Worm (Caenorhabditis elegans) whole organism, L4 larva: ENCODE data around the gene C25D7.10.

Experiments used
- D1046.2 ChIP-seq: fragments of 200-800 bp; sonication (Bioruptor generic); IDR thresholded peaks from 2 replicates; pipeline ENCODE4 v1.3.6; 2022; ENCODE audit warnings: missing genetic modification characterization, missing compliant biosample characterization
- F10B5.3 ChIP-seq: sonication (generic microtip); optimal IDR thresholded peaks from 2 replicates; lab custom pipeline; 2016; ENCODE audit warnings: mild to moderate bottlenecking, missing genetic modification characterization, missing compliant biosample characterization
- F26F4.8 ChIP-seq: fragments of 200-800 bp; sonication (Bioruptor generic); conservative IDR thresholded peaks from 2 replicates; pipeline ENCODE4 v1.3.6; 2022; ENCODE audit warnings: missing genetic modification characterization, missing compliant biosample characterization
- F37D6.2 ChIP-seq: sonication (generic microtip); optimal IDR thresholded peaks from 2 replicates; lab custom pipeline; 2016; ENCODE audit warnings: mild to moderate bottlenecking, missing genetic modification characterization, missing compliant biosample characterization
- F49E8.2 ChIP-seq: sonication (generic microtip); optimal IDR thresholded peaks from 2 replicates; lab custom pipeline; 2016; ENCODE audit warnings: missing compliant biosample characterization, mild to moderate bottlenecking, missing genetic modification characterization, borderline replicate concordance
- T20F7.1 ChIP-seq: fragments of 200-800 bp; sonication (Bioruptor generic); optimal IDR thresholded peaks from 2 replicates; lab custom pipeline; 2018; ENCODE audit warnings: mild to moderate bottlenecking, missing genetic modification characterization, missing compliant biosample characterization
- Y105C5A.15 ChIP-seq: fragments of 200-800 bp; sonication (Bioruptor generic); IDR thresholded peaks from 2 replicates; pipeline ENCODE4 v1.3.6; 2022; ENCODE audit warnings: missing genetic modification characterization, missing compliant biosample characterization
- Y48G9A.11 ChIP-seq: fragments of 200-800 bp; sonication (Bioruptor generic); IDR thresholded peaks from 2 replicates; pipeline ENCODE4 v1.3.6; 2022; ENCODE audit warnings: missing genetic modification reagents, missing genetic modification characterization, missing compliant biosample characterization
- ZK546.5 ChIP-seq, 2 experiments: sonication (generic microtip); optimal IDR thresholded peaks; 2 replicates each; lab custom pipeline; 2017; ENCODE audit warnings: missing biosample characterization in 2 of 2, missing genetic modification characterization in 2 of 2
- ama-1 ChIP-seq: fragments of 150-350 bp; optimal IDR thresholded peaks from 2 replicates; lab custom pipeline; 2014; ENCODE audit warnings: inconsistent platforms, mixed read lengths
- arid-1 ChIP-seq: fragments of 200-800 bp; sonication (Bioruptor generic); conservative IDR thresholded peaks from 2 replicates; pipeline ENCODE4 v1.3.6; 2022; ENCODE audit warnings: missing genetic modification reagents, missing genetic modification characterization, missing compliant biosample characterization
- attf-4 ChIP-seq: sonication (generic microtip); optimal IDR thresholded peaks from 3 replicates; lab custom pipeline; 2017; ENCODE audit warnings: missing biosample characterization, missing genetic modification characterization
- ceh-32 ChIP-seq: sonication (generic microtip); optimal IDR thresholded peaks from 2 replicates; lab custom pipeline; 2016; ENCODE audit warnings: mild to moderate bottlenecking, missing genetic modification characterization, missing compliant biosample characterization; ENCODE audit not compliant: poor library complexity
- ceh-44 ChIP-seq: fragments of 200-800 bp; sonication (Bioruptor generic); IDR thresholded peaks from 2 replicates; pipeline ENCODE4 v1.3.6; 2022; ENCODE audit warnings: missing genetic modification reagents, missing genetic modification characterization, missing compliant biosample characterization
- ceh-82 ChIP-seq: sonication (generic microtip); optimal IDR thresholded peaks from 2 replicates; lab custom pipeline; 2017; ENCODE audit warnings: missing biosample characterization, missing genetic modification characterization
- cey-2 ChIP-seq: sonication (generic microtip); optimal IDR thresholded peaks from 3 replicates; lab custom pipeline; 2017; ENCODE audit warnings: missing genetic modification characterization, mild to moderate bottlenecking, missing compliant biosample characterization, antibody characterized with exemption, borderline replicate concordance; ENCODE audit not compliant: insufficient read depth
- daf-8 ChIP-seq: fragments of 200-800 bp; sonication (Bioruptor generic); IDR thresholded peaks from 2 replicates; pipeline ENCODE4 v1.3.6; 2022; ENCODE audit warnings: missing genetic modification characterization, missing compliant biosample characterization
- dmd-6 ChIP-seq: fragments of 200-800 bp; sonication (Bioruptor generic); IDR thresholded peaks from 2 replicates; pipeline ENCODE4 v1.3.6; 2022; ENCODE audit warnings: missing genetic modification reagents, missing genetic modification characterization, missing compliant biosample characterization
- dmd-9 ChIP-seq: fragments of 200-800 bp; sonication (Bioruptor generic); IDR thresholded peaks from 2 replicates; pipeline ENCODE4 v1.3.6; 2022; ENCODE audit warnings: missing genetic modification reagents, missing genetic modification characterization, missing compliant biosample characterization
- dpl-1 ChIP-seq: fragments of 150-350 bp; optimal IDR thresholded peaks from 2 replicates; lab custom pipeline; 2014; ENCODE audit warnings: missing biosample characterization, missing genetic modification reagents, missing genetic modification characterization
- egl-43 ChIP-seq: fragments of 200-800 bp; sonication (Bioruptor generic); IDR thresholded peaks from 2 replicates; pipeline ENCODE4 v1.3.6; 2022; ENCODE audit warnings: missing genetic modification reagents, missing genetic modification characterization, missing compliant biosample characterization
- hmg-1.1 ChIP-seq: fragments of 200-800 bp; sonication (Bioruptor generic); IDR thresholded peaks from 2 replicates; pipeline ENCODE4 v1.3.6; 2022; ENCODE audit warnings: missing genetic modification reagents, missing genetic modification characterization, missing compliant biosample characterization
- lim-7 ChIP-seq: fragments of 200-800 bp; sonication (Bioruptor generic); IDR thresholded peaks from 2 replicates; pipeline ENCODE4 v1.3.6; 2022; ENCODE audit warnings: missing genetic modification characterization, missing compliant biosample characterization
- lin-13 ChIP-seq: fragments of 150-350 bp; optimal IDR thresholded peaks from 2 replicates; lab custom pipeline; 2014; ENCODE audit warnings: missing biosample characterization, missing genetic modification reagents, missing genetic modification characterization
- lir-3 ChIP-seq: sonication (generic microtip); optimal IDR thresholded peaks from 2 replicates; lab custom pipeline; 2016; ENCODE audit warnings: mild to moderate bottlenecking, missing genetic modification characterization, missing compliant biosample characterization
- lsy-2 ChIP-seq, 2 experiments: fragments of 150-350 bp in 1 of 2; sonication (generic microtip) in 1 of 2; optimal IDR thresholded peaks; 2 replicates each; lab custom pipeline; 2014 to 2017; ENCODE audit warnings: missing biosample characterization in 2 of 2, missing genetic modification characterization in 2 of 2
- madf-9 ChIP-seq: fragments of 200-800 bp; sonication (Bioruptor generic); conservative IDR thresholded peaks from 2 replicates; pipeline ENCODE4 v1.3.6; 2022; ENCODE audit warnings: missing genetic modification reagents, missing genetic modification characterization, missing compliant biosample characterization
- mdl-1 ChIP-seq, 2 experiments: fragments of 150-350 bp in 1 of 2; sonication (generic microtip) in 1 of 2; optimal IDR thresholded peaks; 2 replicates each; lab custom pipeline; 2014 to 2017; ENCODE audit warnings: missing biosample characterization in 2 of 2, missing genetic modification characterization in 2 of 2
- mdt-29 ChIP-seq: fragments of 200-800 bp; sonication (Bioruptor generic); IDR thresholded peaks from 2 replicates; pipeline ENCODE4 v1.3.6; 2022; ENCODE audit warnings: missing genetic modification reagents, missing genetic modification characterization, missing compliant biosample characterization
- mep-1 ChIP-seq: fragments of 150-350 bp; sonication (generic microtip); optimal IDR thresholded peaks from 3 replicates; lab custom pipeline; 2014; ENCODE audit warnings: missing biosample characterization, missing genetic modification characterization
- nhr-102 ChIP-seq: sonication (generic microtip); optimal IDR thresholded peaks from 2 replicates; lab custom pipeline; 2016; ENCODE audit warnings: mild to moderate bottlenecking, missing genetic modification characterization, moderate library complexity, missing compliant biosample characterization
- nhr-11 ChIP-seq: fragments of 150-350 bp; optimal IDR thresholded peaks from 2 replicates; lab custom pipeline; 2014; ENCODE audit warnings: missing biosample characterization, missing genetic modification characterization
- nhr-41 ChIP-seq: fragments of 200-800 bp; sonication (Bioruptor generic); IDR thresholded peaks from 2 replicates; pipeline ENCODE4 v1.3.6; 2022; ENCODE audit warnings: missing genetic modification reagents, missing genetic modification characterization, missing compliant biosample characterization
- nhr-6 ChIP-seq: fragments of 150-350 bp; optimal IDR thresholded peaks from 2 replicates; lab custom pipeline; 2014; ENCODE audit warnings: missing biosample characterization, missing genetic modification characterization
- rbr-2 ChIP-seq: sonication (generic microtip); optimal IDR thresholded peaks from 2 replicates; lab custom pipeline; 2016; ENCODE audit warnings: missing genotype, missing genetic modification characterization, missing compliant biosample characterization
- sdz-12 ChIP-seq: fragments of 200-800 bp; sonication (Bioruptor generic); optimal IDR thresholded peaks from 2 replicates; lab custom pipeline; 2018; ENCODE audit warnings: mild to moderate bottlenecking, missing genetic modification characterization, missing compliant biosample characterization
- skn-1 ChIP-seq: fragments of 150-350 bp; optimal IDR thresholded peaks from 2 replicates; lab custom pipeline; 2014; ENCODE audit warnings: missing biosample characterization, missing genetic modification characterization
- spr-3 ChIP-seq: fragments of 200-800 bp; sonication (Bioruptor generic); optimal IDR thresholded peaks from 2 replicates; lab custom pipeline; 2018; ENCODE audit warnings: mild to moderate bottlenecking, missing genetic modification characterization, missing compliant biosample characterization
- tag-97 ChIP-seq: fragments of 200-800 bp; sonication (Bioruptor generic); IDR thresholded peaks from 2 replicates; pipeline ENCODE4 v1.3.6; 2022; ENCODE audit warnings: missing genetic modification characterization, missing compliant biosample characterization
- unc-62 ChIP-seq, 3 experiments: fragments of 150-350 bp in 1 of 3; sonication (generic microtip); optimal IDR thresholded peaks in 2 of 3; peaks in 1 of 3; 1 replicate in 1 of 3; 2 replicates in 2 of 3; lab custom pipeline; 2014 to 2017; ENCODE audit warnings: missing biosample characterization in 3 of 3, missing genetic modification characterization in 3 of 3, missing genetic modification reagents in 3 of 3, missing genotype in 1 of 3
- vab-7 ChIP-seq: fragments of 200-800 bp; sonication (Bioruptor generic); IDR thresholded peaks from 2 replicates; pipeline ENCODE4 v1.3.6; 2022; ENCODE audit warnings: missing genetic modification reagents, missing genetic modification characterization, missing compliant biosample characterization
- zip-11 ChIP-seq: fragments of 200-800 bp; sonication (Bioruptor generic); IDR thresholded peaks from 2 replicates; pipeline ENCODE4 v1.3.6; 2022; ENCODE audit warnings: missing genetic modification characterization, missing compliant biosample characterization
- zip-2 ChIP-seq: fragments of 150-350 bp; optimal IDR thresholded peaks from 2 replicates; lab custom pipeline; 2014; ENCODE audit warnings: missing biosample characterization, missing genetic modification characterization
- ztf-11 ChIP-seq: fragments of 150-350 bp; optimal IDR thresholded peaks from 2 replicates; lab custom pipeline; 2014; ENCODE audit warnings: missing biosample characterization, missing genetic modification characterization
- ztf-7 ChIP-seq: fragments of 150-350 bp; optimal IDR thresholded peaks from 2 replicates; lab custom pipeline; 2014; ENCODE audit warnings: missing biosample characterization, missing genetic modification characterization

The C25D7.10 gene

DNA sequence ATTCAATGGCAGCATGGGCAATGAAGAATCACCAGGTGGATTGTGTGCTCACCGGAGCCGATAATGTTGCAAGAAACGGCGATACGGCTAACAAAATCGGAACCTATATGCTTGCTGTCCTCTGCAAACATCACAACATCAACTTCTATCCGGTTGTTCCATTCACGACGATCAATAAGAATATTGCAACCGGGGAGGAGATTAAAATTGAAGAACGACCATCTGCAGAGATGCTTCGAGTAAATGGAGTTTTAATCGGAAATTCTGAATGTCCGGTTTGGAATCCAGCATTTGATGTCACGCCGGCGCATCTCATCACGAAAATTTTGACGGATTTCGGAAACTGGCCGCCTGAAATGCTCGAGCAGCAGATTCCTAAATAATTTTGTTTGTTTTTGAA, 16.4 kb downstream of the C25D7.10 start (continued):
- TF ChIP-seq zip-11 (GFP tag; lab: Robert Waterston, UW) = no peak
- TF ChIP-seq dmd-6 (GFP tag; lab: Robert Waterston, UW) = no peak
- peak; percentile 58; the same call in 1 of the 2 replicates for TF ChIP-seq Y48G9A.11 (GFP tag; lab: Robert Waterston, UW)
- no peak for TF ChIP-seq zip-2 (tag; lab: Kevin White, UChicago)
- TF ChIP-seq ceh-82 (tag; lab: Kevin White, UChicago) = no peak
- peak; percentile 47; the same call in 1 of the 2 replicates for TF ChIP-seq egl-43 (GFP tag; lab: Robert Waterston, UW)
- TF ChIP-seq lim-7 = no peak
- no peak for TF ChIP-seq vab-7 (GFP tag; lab: Robert Waterston, UW)
- no peak for TF ChIP-seq dpl-1 (GFP tag; lab: Kevin White, UChicago)
- no peak for TF ChIP-seq cey-2 (tag; lab: Kevin White, UChicago)
- no peak for TF ChIP-seq lir-3 (tag; lab: Kevin White, UChicago)
- TF ChIP-seq mdl-1 (tag; optimal IDR thresholded peaks at IDR 0.05; lab: Kevin White, UChicago) = no peak
- no peak for TF ChIP-seq ceh-32 (tag; lab: Kevin White, UChicago)
- no peak for TF ChIP-seq skn-1 (tag; lab: Kevin White, UChicago)
- no peak for TF ChIP-seq hmg-1.1 (GFP tag; lab: Robert Waterston, UW)
- TF ChIP-seq lin-13 = peak; percentile 35
- TF ChIP-seq F26F4.8 (GFP tag; lab: Robert Waterston, UW) = no peak
- no peak for TF ChIP-seq ztf-11
- no peak for TF ChIP-seq lsy-2 (tag; optimal IDR thresholded peaks at IDR 0.05; lab: Kevin White, UChicago)
- 0 out of 2 replicates have a peak, but pooled peaks have one; percentile 30 for TF ChIP-seq arid-1 (GFP tag; lab: Robert Waterston, UW)
- TF ChIP-seq nhr-6 (tag; lab: Kevin White, UChicago) = peak; percentile 48
- no peak for TF ChIP-seq nhr-102 (tag; lab: Kevin White, UChicago)
- TF ChIP-seq spr-3 (GFP tag; lab: Kevin White, UChicago) = no peak
- no peak for TF ChIP-seq ztf-7 (tag; lab: Kevin White, UChicago)
- TF ChIP-seq unc-62 (GFP tag; optimal IDR thresholded peaks at IDR 0.05 in 1 of 2; lab: Kevin White, UChicago) = no peak
- no peak for TF ChIP-seq unc-62 (tag; optimal IDR thresholded peaks at IDR 0.05; lab: Kevin White, UChicago)
- no peak for TF ChIP-seq dmd-9 (GFP tag; lab: Robert Waterston, UW)
- no peak for TF ChIP-seq nhr-41
- no peak for TF ChIP-seq ceh-44
- no peak for TF ChIP-seq T20F7.1 (GFP tag; lab: Kevin White, UChicago)
- TF ChIP-seq F49E8.2 (tag; lab: Kevin White, UChicago) = peak; percentile 32
- TF ChIP-seq mep-1 (tag; lab: Kevin White, UChicago) = no peak
- TF ChIP-seq ZK546.5 (tag; optimal IDR thresholded peaks at IDR 0.05; lab: Kevin White, UChicago) = no peak
- peak; percentile 70 for TF ChIP-seq ama-1
- no peak for TF ChIP-seq tag-97
- no peak for TF ChIP-seq rbr-2 (tag; lab: Kevin White, UChicago)
- no peak for TF ChIP-seq nhr-11 (tag; lab: Kevin White, UChicago)
- no peak for TF ChIP-seq D1046.2 (GFP tag; lab: Robert Waterston, UW)
- TF ChIP-seq F10B5.3 (tag; lab: Kevin White, UChicago) = no peak
- TF ChIP-seq madf-9 (GFP tag; lab: Robert Waterston, UW) = no peak
- no peak for TF ChIP-seq sdz-12 (GFP tag; lab: Kevin White, UChicago)
- TF ChIP-seq F37D6.2 (tag; lab: Kevin White, UChicago) = no peak
- no peak for TF ChIP-seq Y105C5A.15 (GFP tag; lab: Robert Waterston, UW)
- TF ChIP-seq daf-8 (GFP tag; lab: Robert Waterston, UW) = no peak
- TF ChIP-seq attf-4 (tag; lab: Kevin White, UChicago) = no peak
- no peak for TF ChIP-seq mdt-29 (GFP tag; lab: Robert Waterston, UW)
- TF ChIP-seq, all 104 proteins: peak for 15
